Fruit fly (Drosophila melanogaster) whole organism, larva: ENCODE data around the gene fkh.

Experiments
- noc ChIP-seq: fragments of 200-800 bp; sonication (Bioruptor generic); optimal IDR thresholded peaks from 3 replicates; lab custom pipeline; 2019; ENCODE audit warnings: missing biosample characterization, mild to moderate bottlenecking, missing genetic modification characterization, moderate library complexity

The fkh gene

dm6 chr3R:28599238-28600127 lies 14.4 kb upstream of the fkh start, which contains the start of the genes Noa36 and Hrb98DE:
TSS of gene Noa36 (minus strand) at chr3R:28599288.
TSS of gene Hrb98DE (plus strand) at chr3R:28599834.
- no peak for TF ChIP-seq noc (tag; lab: Kevin White, UChicago)

- TF ChIP-seq noc (tag; lab: Kevin White, UChicago), result no peak
These were observed 12.5 kb upstream of the fkh start for dm6 chr3R:28597527-28597926.

dm6 chr3R:28596357-28596756 lies 11.3 kb upstream of the fkh start:
- no peak for TF ChIP-seq noc (tag; lab: Kevin White, UChicago)

dm6 chr3R:28595855-28596254 lies 10.8 kb upstream of the fkh start:
- TF ChIP-seq noc (tag; lab: Kevin White, UChicago), result no peak

dm6 chr3R:28594900-28595299 lies 9.8 kb upstream of the fkh start:
- TF ChIP-seq noc (tag; lab: Kevin White, UChicago), result no peak

- no peak for TF ChIP-seq noc (tag; lab: Kevin White, UChicago)
These were observed 5.4 kb upstream of the fkh start for dm6 chr3R:28590462-28590861.

dm6 chr3R:28588395-28589050 lies 3.5 kb upstream of the fkh start:
- TF ChIP-seq noc (tag; lab: Kevin White, UChicago), result no peak

- TF ChIP-seq noc (tag; lab: Kevin White, UChicago), result peak; percentile 66
These were observed 1.9 kb upstream of the fkh start for dm6 chr3R:28586943-28587342.

- TF ChIP-seq noc (tag; lab: Kevin White, UChicago), result no peak
These were observed 1.2 kb upstream of the fkh start for dm6 chr3R:28586224-28586623.

dm6 chr3R:28584237-28584834 lies 728 bp downstream of the fkh start:
- no peak for TF ChIP-seq noc (tag; lab: Kevin White, UChicago)

- TF ChIP-seq noc (tag; lab: Kevin White, UChicago), result no peak
These were observed 2.4 kb downstream of the fkh start for dm6 chr3R:28582629-28583028.

dm6 chr3R:28580540-28581095 lies 4.4 kb downstream of the fkh start:
- no peak for TF ChIP-seq noc (tag; lab: Kevin White, UChicago)

- TF ChIP-seq noc (tag; lab: Kevin White, UChicago), result no peak
These were observed 5.1 kb downstream of the fkh start for dm6 chr3R:28580013-28580412.

dm6 chr3R:28579501-28579900 lies 5.6 kb downstream of the fkh start:
- no peak for TF ChIP-seq noc (tag; lab: Kevin White, UChicago)

- no peak for TF ChIP-seq noc (tag; lab: Kevin White, UChicago)
These were observed 8.2 kb downstream of the fkh start for dm6 chr3R:28576838-28577237.
